Fruit fly (Drosophila melanogaster) whole organism: ENCODE results near the gene CG14315.

Experiments
- CG8478 ChIP-seq: fragments of >200 bp; optimal IDR thresholded peaks from 2 replicates; lab custom pipeline; 2018; ENCODE audit warnings: inconsistent platforms
- Dll ChIP-seq: fragments of >200 bp; optimal IDR thresholded peaks from 2 replicates; lab custom pipeline; 2017
- EcR ChIP-seq, 2 experiments: fragments of >200 bp; optimal IDR thresholded peaks; 2 replicates each; lab custom pipeline; 2017; ENCODE audit warnings: missing biosample characterization in 2 of 2, missing genetic modification characterization in 2 of 2, missing genetic modification reagents in 2 of 2
- pan ChIP-seq: fragments of >200 bp; optimal IDR thresholded peaks from 2 replicates; lab custom pipeline; 2017
- psq ChIP-seq: fragments of >200 bp; optimal IDR thresholded peaks from 2 replicates; lab custom pipeline; 2017

- TF ChIP-seq psq (lab: Kevin White, UChicago) (no peak), Dll (lab: Kevin White, UChicago) (no peak), pan (lab: Kevin White, UChicago) (no peak), EcR (GFP tag; optimal IDR thresholded peaks at IDR 0.05; lab: Kevin White, UChicago) (no peak), CG8478 (lab: Kevin White, UChicago) (no peak)
These were observed 1.9 kb upstream of the CG14315 start for dm6 chr3R:18156608-18157007.
